Worm (Caenorhabditis elegans) whole organism, L4/young adult: ENCODE measurements around the gene srh-291.

Experiments
- W03F9.2 ChIP-seq: fragments of 150-350 bp; optimal IDR thresholded peaks from 2 replicates; lab custom pipeline; 2014; ENCODE audit warnings: missing biosample characterization, missing genetic modification characterization
- dao-5 ChIP-seq: sonication (generic microtip); optimal IDR thresholded peaks from 2 replicates; lab custom pipeline; 2016; ENCODE audit warnings: missing genotype, missing genetic modification characterization, moderate library complexity, missing compliant biosample characterization
- him-1 ChIP-seq: sonication (generic microtip); optimal IDR thresholded peaks from 2 replicates; lab custom pipeline; 2016; ENCODE audit warnings: missing genotype, missing genetic modification reagents, missing genetic modification characterization, missing compliant biosample characterization

Gene srh-291

DNA sequence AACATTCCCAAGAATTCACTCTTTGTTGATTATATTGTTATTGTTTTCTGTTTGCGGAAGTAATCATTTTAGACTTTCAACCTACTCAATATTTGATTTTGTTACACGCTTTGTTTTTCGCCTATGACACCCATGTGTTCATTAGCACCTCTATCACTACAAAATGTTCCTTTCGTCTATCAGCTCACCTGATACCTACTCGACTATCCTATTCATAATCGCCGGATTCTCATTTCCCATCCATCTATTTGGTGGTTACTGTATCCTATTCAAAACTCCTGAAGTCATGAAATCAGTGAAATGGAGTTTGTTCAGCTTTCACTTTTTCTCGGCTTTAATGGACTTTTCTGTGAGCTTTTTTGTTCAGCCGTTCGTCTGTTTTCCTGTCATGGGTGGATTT, at the start of gene srh-291:
TSS of gene srh-291 (plus strand) at position 301 of the 400 bp plus-strand sequence.
- TF ChIP-seq W03F9.2 (tag; lab: Kevin White, UChicago) (no peak), dao-5 (tag; lab: Kevin White, UChicago) (no peak), him-1 (no peak)

DNA sequence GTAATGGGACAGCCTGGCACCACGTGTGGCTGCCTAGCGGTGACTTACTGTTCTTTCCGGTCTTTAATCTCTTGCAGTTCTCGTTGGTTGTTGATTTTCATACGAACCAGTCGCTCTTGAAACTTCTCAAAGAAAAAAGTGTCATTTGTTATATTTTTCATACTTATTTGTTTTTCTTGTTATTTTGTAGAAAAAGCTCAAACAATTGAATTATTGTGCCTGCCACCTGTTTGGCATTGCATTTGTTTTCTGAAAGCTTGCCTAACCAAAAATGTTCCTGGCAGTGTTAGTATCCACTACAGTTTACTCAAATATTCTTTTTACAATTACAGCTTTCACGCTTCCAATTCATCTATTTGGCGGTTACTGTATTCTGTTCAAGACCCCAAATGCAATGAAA, 40.3 kb upstream of the srh-291 start, which contains the start of the genes C47A10.16 and srh-283:
TSS of gene C47A10.16 (minus strand) at position 101 of the 400 bp plus-strand sequence.
TSS of gene srh-283 (plus strand) at position 272 of the 400 bp plus-strand sequence.
- no peak for TF ChIP-seq him-1
- TF ChIP-seq W03F9.2 (tag; lab: Kevin White, UChicago): no peak
- TF ChIP-seq dao-5 (tag; lab: Kevin White, UChicago): no peak

DNA sequence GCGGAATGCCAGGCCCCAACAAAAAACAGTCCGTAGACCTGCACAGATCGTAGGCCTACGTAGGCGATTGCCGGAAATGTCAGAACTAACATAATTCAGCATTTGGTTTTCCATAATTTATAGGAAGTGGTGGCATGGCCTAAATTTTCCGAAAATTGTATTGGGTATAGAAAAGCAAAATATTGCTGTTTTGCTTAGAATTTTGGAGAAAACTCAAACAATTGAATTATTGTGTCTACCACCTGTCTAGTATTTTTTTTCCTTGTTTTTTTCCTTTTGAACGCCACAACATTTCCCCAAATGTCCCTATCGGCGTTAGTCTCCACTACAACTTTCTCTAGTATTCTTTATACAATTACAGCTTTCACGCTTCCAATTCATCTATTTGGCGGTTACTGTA, 38.2 kb upstream of the srh-291 start, which contains the start of gene srh-284:
TSS of gene srh-284 (plus strand) at position 301 of the 400 bp plus-strand sequence.
- TF ChIP-seq him-1 (no peak), dao-5 (tag; lab: Kevin White, UChicago) (no peak), W03F9.2 (tag; lab: Kevin White, UChicago) (no peak)

DNA sequence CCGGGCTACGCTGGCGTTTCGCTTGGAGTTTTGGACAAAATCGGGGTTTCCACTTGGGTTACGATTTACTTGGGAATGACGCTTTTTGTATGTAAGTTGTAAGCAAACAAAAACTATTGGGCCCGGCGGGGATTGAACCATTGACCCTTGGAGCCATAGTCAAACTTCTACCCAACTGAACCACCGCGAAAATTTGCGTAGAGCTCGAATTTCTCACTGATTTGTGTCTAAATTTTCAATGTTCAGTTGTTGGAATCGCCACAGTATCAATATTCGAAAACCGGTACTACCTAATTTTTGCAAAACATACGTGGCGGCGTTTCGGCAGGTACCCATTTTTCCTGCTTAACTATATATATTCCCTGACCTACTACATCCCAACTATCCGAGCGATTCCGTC, 37.7 kb upstream of the srh-291 start:
- TF ChIP-seq W03F9.2 (tag; lab: Kevin White, UChicago) (no peak), dao-5 (tag; lab: Kevin White, UChicago) (no peak), him-1 (no peak)

DNA sequence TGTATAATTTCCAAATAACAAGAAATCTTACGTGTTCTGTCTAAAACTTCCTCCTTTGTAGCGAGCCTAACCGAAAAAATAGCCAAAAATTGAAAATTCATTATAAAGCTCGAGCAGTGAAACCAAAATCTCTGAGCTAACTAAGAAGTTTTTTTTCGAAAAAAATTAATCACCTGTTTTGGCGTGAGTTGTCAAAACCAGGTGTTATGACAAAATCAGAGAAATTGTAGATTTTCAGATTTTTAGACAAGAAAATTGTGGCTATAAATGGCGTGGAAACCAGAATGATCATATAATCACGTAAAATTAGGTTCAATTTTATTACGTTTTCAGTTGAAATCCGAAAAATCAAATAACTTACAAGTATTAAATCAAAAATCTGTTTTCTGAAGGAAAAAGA, 32.3 kb upstream of the srh-291 start, which contains the start of gene sre-21:
TSS of gene sre-21 (minus strand) at position 101 of the 400 bp plus-strand sequence.
- TF ChIP-seq W03F9.2 (tag; lab: Kevin White, UChicago) (no peak), dao-5 (tag; lab: Kevin White, UChicago) (no peak), him-1 (no peak)

DNA sequence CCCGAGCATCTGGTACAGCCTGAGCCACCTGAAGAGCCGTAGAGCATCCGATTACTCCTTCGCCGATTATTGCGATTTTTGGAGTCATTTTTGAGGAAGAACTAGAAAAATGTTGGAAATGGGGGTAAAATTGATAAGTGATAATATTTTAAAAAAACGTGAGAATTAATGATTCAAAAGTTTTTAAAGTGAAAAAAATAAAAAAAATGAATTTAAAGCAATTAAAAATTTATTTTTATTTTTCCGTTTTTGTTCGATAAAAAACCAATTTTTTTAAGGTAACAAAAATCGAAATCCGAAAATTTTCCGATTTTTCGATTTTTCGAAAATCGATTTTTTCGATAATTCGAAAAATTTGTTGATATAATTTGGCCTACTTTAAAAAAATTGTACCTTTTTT, 28.3 kb upstream of the srh-291 start, which contains the start of gene ddo-1:
TSS of gene ddo-1 (minus strand) at position 101 of the 400 bp plus-strand sequence.
- no peak for TF ChIP-seq W03F9.2 (tag; lab: Kevin White, UChicago)
- no peak for TF ChIP-seq him-1
- no peak for TF ChIP-seq dao-5 (tag; lab: Kevin White, UChicago)

DNA sequence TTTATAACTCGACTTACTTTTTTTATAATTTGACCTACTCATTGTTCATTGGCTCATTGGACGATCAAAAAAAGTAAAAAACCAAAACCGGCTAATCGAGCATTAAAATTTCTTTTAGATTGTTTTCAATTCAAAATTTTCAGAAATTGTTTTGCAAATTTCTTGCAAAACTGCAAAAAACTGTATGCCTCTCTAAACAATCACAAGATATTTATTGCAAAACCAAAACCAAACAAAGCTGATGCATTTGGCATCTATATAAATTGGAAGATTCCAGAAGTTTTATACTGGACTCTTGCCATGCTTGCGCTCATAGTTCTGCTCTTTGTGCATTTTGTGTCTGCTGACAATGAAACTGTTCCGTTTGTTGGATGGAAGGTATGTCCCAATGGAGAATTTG, 27.8 kb upstream of the srh-291 start, which contains the start of gene C47A10.12:
TSS of gene C47A10.12 (plus strand) at position 301 of the 400 bp plus-strand sequence.
- TF ChIP-seq W03F9.2 (tag; lab: Kevin White, UChicago): no peak
- no peak for TF ChIP-seq dao-5 (tag; lab: Kevin White, UChicago)
- no peak for TF ChIP-seq him-1

DNA sequence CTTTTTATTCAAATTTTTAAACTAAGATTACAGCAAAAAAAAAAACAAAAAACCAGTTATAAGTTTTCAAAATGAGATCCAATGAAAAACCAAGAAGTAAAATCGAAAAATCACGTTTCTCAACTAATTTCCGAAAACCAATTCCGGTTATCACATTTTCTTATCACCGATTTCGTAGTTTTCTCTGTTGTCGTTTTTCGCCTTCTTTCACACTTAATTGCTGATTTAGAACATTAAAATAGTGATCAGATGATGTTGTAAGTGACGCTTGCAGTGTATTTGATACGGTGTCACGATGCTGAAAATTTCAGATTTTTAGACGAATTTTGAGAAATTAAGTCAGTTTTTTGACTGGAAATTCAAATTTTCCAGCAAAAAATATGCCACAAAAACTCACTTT, 25.1 kb upstream of the srh-291 start:
- TF ChIP-seq W03F9.2 (tag; lab: Kevin White, UChicago): no peak
- TF ChIP-seq him-1: no peak
- no peak for TF ChIP-seq dao-5 (tag; lab: Kevin White, UChicago)

DNA sequence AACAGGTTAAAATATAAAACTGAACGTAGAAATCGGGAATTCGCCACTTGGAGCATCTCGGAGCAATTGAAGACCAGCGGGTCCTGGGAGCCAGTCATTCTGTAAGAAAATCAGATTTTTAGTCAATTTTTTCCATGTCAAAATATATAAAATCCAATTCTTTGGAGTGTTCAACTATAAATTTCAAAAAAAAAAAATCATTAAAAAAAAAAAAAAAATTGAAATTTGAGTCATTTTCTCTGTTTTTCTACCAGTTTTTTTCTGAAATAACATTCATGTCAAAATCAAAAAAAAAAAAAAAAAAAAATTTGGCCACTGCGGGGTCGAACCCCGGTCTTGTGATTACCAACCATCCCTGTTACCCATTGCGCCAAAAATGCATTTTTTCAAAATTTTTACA, 21.9 kb upstream of the srh-291 start, which contains the start of gene srab-12:
TSS of gene srab-12 (minus strand) at position 101 of the 400 bp plus-strand sequence.
- TF ChIP-seq W03F9.2 (tag; lab: Kevin White, UChicago) (no peak), dao-5 (tag; lab: Kevin White, UChicago) (no peak), him-1 (no peak)

DNA sequence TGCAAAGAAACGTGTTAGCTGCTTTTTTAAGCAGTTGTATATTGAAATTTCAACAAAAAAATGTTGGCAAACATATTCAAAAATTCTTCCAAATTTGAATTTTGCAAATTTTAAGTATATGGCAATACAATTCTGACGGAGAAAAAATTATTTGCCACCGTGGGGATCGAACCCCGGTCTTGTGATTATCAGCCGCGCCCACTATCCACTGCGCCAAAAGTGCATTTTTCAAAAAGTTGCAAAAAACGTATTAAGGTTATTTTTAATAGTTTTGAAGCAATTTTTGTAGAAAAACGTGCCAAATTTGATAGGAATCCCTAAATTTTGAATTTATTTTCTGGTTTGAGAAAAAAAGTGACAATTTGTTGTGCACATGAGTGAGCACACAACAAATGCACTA, 21.1 kb upstream of the srh-291 start:
- TF ChIP-seq him-1: no peak
- no peak for TF ChIP-seq dao-5 (tag; lab: Kevin White, UChicago)
- TF ChIP-seq W03F9.2 (tag; lab: Kevin White, UChicago): no peak

DNA sequence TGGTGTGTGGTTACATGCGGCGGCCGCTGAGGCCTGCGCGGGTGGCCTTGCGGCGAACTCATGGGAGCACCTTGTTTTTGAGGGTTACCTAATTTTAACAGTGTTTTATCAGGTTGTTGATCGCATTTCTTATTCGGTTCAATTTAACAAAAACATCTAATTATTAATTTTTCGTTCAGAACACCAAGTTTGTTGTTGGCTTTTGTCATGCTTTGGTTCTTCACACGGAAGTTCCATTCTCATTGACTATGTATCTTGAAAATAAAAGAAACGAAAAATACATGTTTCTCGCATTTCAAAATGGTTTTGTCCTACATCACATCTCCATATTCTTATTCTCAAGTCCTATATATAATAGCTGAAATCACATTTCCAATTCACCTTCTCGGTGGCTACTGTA, 15.2 kb upstream of the srh-291 start, which contains the start of gene srh-290:
TSS of gene srh-290 (plus strand) at position 301 of the 400 bp plus-strand sequence.
- TF ChIP-seq W03F9.2 (tag; lab: Kevin White, UChicago) (no peak), dao-5 (tag; lab: Kevin White, UChicago) (no peak), him-1 (no peak)

DNA sequence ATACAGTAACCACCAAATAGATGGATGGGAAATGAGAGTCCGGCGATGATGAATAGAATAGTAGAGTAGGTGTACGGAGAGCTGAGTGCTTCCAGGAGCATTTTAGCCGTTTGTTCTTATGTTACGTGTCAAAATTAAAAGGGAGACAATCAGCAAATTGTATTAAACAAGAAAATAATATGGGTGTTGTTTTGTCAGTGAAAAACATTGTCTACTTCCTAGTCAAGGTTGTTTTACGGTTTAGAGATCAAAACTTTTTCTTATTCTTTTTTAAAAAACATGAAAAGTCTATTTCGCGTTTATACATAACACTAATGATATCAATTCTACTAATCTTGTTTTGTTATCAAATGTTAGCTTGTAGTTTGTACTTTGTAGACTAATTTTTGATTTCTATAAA, 11.4 kb upstream of the srh-291 start, which contains the start of gene srh-289:
TSS of gene srh-289 (minus strand) at position 101 of the 400 bp plus-strand sequence.
- TF ChIP-seq him-1 (no peak), dao-5 (tag; lab: Kevin White, UChicago) (no peak), W03F9.2 (tag; lab: Kevin White, UChicago) (no peak)

DNA sequence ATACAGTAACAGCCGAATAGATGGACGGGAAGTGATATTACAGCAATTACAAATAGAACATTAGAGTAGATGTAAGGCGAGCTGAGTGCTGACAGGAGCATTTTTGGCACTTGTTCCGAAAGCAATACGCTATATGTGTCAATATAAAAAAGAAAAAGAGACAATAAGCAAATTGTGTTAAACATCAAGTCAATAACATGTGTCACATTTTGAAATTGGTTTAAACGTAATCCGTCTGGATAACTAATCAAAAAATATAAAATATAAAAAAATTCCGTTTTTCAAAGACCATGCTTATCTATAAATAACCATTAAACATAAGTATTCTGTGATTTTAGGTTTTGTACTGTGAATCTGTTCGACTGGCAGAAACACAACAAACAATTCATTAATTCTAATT, 9.8 kb upstream of the srh-291 start, which contains the start of gene srh-288:
TSS of gene srh-288 (minus strand) at position 101 of the 400 bp plus-strand sequence.
- TF ChIP-seq W03F9.2 (tag; lab: Kevin White, UChicago): no peak
- TF ChIP-seq him-1: no peak
- TF ChIP-seq dao-5 (tag; lab: Kevin White, UChicago): no peak

DNA sequence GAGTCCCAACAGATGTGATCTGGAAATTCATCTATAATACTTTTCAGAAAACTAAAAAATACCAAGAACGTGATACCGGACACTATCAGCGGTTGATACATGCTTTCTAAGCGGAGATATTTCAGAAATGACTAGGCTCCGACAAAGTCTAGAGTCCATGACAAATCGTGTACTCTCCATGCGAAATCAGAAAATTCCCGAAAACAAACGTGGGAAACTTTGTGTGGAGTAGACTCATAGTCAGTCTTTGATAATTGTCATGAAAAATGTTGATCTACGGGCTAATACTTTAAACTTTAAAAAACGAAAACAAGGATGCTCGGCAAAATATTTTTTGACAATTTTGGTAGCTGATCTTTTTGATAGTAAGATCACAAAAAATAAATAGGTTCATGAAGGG, 6.6 kb upstream of the srh-291 start, which contains the start of gene srx-18:
TSS of gene srx-18 (minus strand) at position 101 of the 400 bp plus-strand sequence.
- no peak for TF ChIP-seq him-1
- no peak for TF ChIP-seq dao-5 (tag; lab: Kevin White, UChicago)
- no peak for TF ChIP-seq W03F9.2 (tag; lab: Kevin White, UChicago)
